Worm (Caenorhabditis elegans): Measurements from ENCODE around the gene R05G6.10.
A peak's percentile ranks its signal among the peaks of the same experiment; 100 is the strongest.

R05G6.10 gene

DNA sequence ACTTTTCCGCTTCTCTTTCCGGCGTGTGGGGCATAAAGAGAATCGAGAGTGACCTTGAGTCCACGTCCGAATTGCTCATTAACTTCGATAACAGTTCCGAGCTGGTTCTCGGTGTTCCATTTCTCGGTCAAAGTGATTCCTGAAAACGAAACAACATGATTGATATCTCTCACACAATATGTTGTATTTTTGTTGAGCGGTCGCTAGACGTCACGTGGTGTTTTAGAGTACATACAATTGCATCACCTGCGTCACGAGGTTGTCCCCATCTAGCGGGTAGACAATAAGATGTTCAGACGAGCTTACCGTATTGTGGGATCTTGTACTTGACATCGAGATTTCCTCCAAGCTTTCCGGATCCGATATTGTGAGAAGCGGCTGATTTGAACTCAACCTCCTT, 35.0 kb downstream of the R05G6.10 start:
- TF ChIP-seq sdz-12 (GFP tag; optimal IDR thresholded peaks at IDR 0.05) (no peak), jun-1 (tag; optimal IDR thresholded peaks at IDR 0.05) (no peak), madf-5 (GFP tag; IDR thresholded peaks at IDR 0.05) (no peak), mep-1 (tag; optimal IDR thresholded peaks at IDR 0.05) (peak; percentile 28), spr-3 (GFP tag; optimal IDR thresholded peaks at IDR 0.05) (no peak), ceh-20 (GFP tag; IDR thresholded peaks at IDR 0.05) (no peak), lin-39 (tag; optimal IDR thresholded peaks at IDR 0.05) (no peak), mes-2 (tag; optimal IDR thresholded peaks at IDR 0.05; ENCODE audit: poor library complexity, severe bottlenecking) (no peak), lin-13 (GFP tag; optimal IDR thresholded peaks at IDR 0.05) (no peak), hlh-11 (tag; optimal IDR thresholded peaks at IDR 0.05) (peak; percentile 71), tag-97 (GFP tag; IDR thresholded peaks at IDR 0.05) (no peak), nhr-10 (tag; optimal IDR thresholded peaks at IDR 0.05) (no peak), daf-19 (GFP tag; conservative IDR thresholded peaks at IDR 0.05) (no peak), ceh-32 (tag; optimal IDR thresholded peaks at IDR 0.05; ENCODE audit: poor library complexity) (no peak), unc-130 (GFP tag; optimal IDR thresholded peaks at IDR 0.05) (no peak), ztf-7 (tag; optimal IDR thresholded peaks at IDR 0.05) (no peak), lsy-2 (tag; optimal IDR thresholded peaks at IDR 0.05) (peak; percentile 13 to 52), dmd-8 (GFP tag; IDR thresholded peaks at IDR 0.05) (no peak), Y75B8A.6 (GFP tag; IDR thresholded peaks at IDR 0.05) (no peak), ctbp-1 (GFP tag; IDR thresholded peaks at IDR 0.05) (no peak), zag-1 (tag; optimal IDR thresholded peaks at IDR 0.05) (no peak), zip-11 (GFP tag; IDR thresholded peaks at IDR 0.05) (no peak), R02D3.7 (tag; optimal IDR thresholded peaks at IDR 0.05) (no peak), T20F7.1 (GFP tag; optimal IDR thresholded peaks at IDR 0.05) (peak; percentile 7), Y5F2A.4 (GFP tag; optimal IDR thresholded peaks at IDR 0.05) (no peak), F26F4.8 (GFP tag; conservative IDR thresholded peaks at IDR 0.05) (no peak), dve-1 (tag; optimal IDR thresholded peaks at IDR 0.05; ENCODE audit: insufficient read depth) (peak; percentile 42), aly-2 (tag; optimal IDR thresholded peaks at IDR 0.05) (no peak), ceh-82 (tag; optimal IDR thresholded peaks at IDR 0.05) (no peak), mxl-2 (GFP tag; conservative IDR thresholded peaks at IDR 0.05) (no peak), vab-7 (GFP tag; IDR thresholded peaks at IDR 0.05) (no peak), nhr-41 (GFP tag; IDR thresholded peaks at IDR 0.05) (no peak), daf-16 (GFP tag; optimal IDR thresholded peaks at IDR 0.05) (peak in 1 of 2 experiments; percentile 6), daf-16 (tag; optimal IDR thresholded peaks at IDR 0.05) (peak; percentile 55), F49E8.2 (tag; optimal IDR thresholded peaks at IDR 0.05; ENCODE audit: borderline replicate concordance) (no peak), nhr-102 (tag; optimal IDR thresholded peaks at IDR 0.05) (no peak), cey-2 (tag; optimal IDR thresholded peaks at IDR 0.05; ENCODE audit: borderline replicate concordance, insufficient read depth) (no peak), unc-39 (tag; optimal IDR thresholded peaks at IDR 0.05) (no peak), snpc-4 (tag; optimal IDR thresholded peaks at IDR 0.05) (no peak), unc-62 (GFP tag; optimal IDR thresholded peaks at IDR 0.05 in 1 of 2) (peak in 1 of 2 experiments; percentile 96), unc-62 (tag; optimal IDR thresholded peaks at IDR 0.05) (no peak), Y48G9A.11 (GFP tag; IDR thresholded peaks at IDR 0.05) (no peak), pha-4 (GFP tag; IDR thresholded peaks at IDR 0.05) (no peak), pha-4 (tag; optimal IDR thresholded peaks at IDR 0.05) (no peak), dmd-9 (GFP tag; IDR thresholded peaks at IDR 0.05) (no peak), zip-2 (tag; optimal IDR thresholded peaks at IDR 0.05) (no peak), ceh-62 (tag; optimal IDR thresholded peaks at IDR 0.05) (no peak), nhr-6 (tag; optimal IDR thresholded peaks at IDR 0.05) (no peak), php-3 (GFP tag; IDR thresholded peaks at IDR 0.05) (no peak), fos-1 (tag; optimal IDR thresholded peaks at IDR 0.05) (no peak), fkh-10 (GFP tag; optimal IDR thresholded peaks at IDR 0.05) (no peak), T26A8.4 (GFP tag; IDR thresholded peaks at IDR 0.05) (no peak), arid-1 (GFP tag; conservative IDR thresholded peaks at IDR 0.05) (no peak)
